Worm (Caenorhabditis elegans) whole organism, L1 larva: ENCODE results near the gene bud-31.

Experiments
- C04F5.9 ChIP-seq: sonication (generic microtip); optimal IDR thresholded peaks from 2 replicates; lab custom pipeline; 2016; ENCODE audit warnings: missing genetic modification characterization, missing compliant biosample characterization
- C16A3.4 ChIP-seq: fragments of 150-350 bp; optimal IDR thresholded peaks from 2 replicates; lab custom pipeline; 2014; ENCODE audit warnings: missing biosample characterization, missing genetic modification characterization
- F16B12.6 ChIP-seq: fragments of 150-350 bp; optimal IDR thresholded peaks from 2 replicates; lab custom pipeline; 2014; ENCODE audit warnings: missing biosample characterization, missing genetic modification characterization
- ama-1 ChIP-seq: fragments of 150-350 bp; optimal IDR thresholded peaks from 2 replicates; lab custom pipeline; 2014
- ceh-8 ChIP-seq: fragments of 200-800 bp; sonication (Bioruptor generic); optimal IDR thresholded peaks from 2 replicates; lab custom pipeline; 2018; ENCODE audit warnings: mild to moderate bottlenecking, missing genetic modification characterization, moderate library complexity, missing compliant biosample characterization
- ceh-90 ChIP-seq: sonication (generic microtip); optimal IDR thresholded peaks from 2 replicates; lab custom pipeline; 2016; ENCODE audit warnings: missing genetic modification characterization, missing compliant biosample characterization
- dsc-1 ChIP-seq: sonication (generic microtip); optimal IDR thresholded peaks from 2 replicates; lab custom pipeline; 2016; ENCODE audit warnings: mild to moderate bottlenecking, missing genetic modification characterization, missing compliant biosample characterization
- efl-1 ChIP-seq, 4 experiments: fragments of 150-350 bp; optimal IDR thresholded peaks in 3 of 4; peaks in 1 of 4; 1 replicate in 1 of 4; 2 replicates in 3 of 4; lab custom pipeline; 2014; ENCODE audit warnings: missing biosample characterization in 2 of 4, missing genetic modification characterization in 2 of 4, missing genetic modification reagents in 2 of 4
- egl-27 ChIP-seq, 2 experiments: fragments of 150-350 bp in 1 of 2; sonication (generic microtip); optimal IDR thresholded peaks; 3 replicates each; lab custom pipeline; 2017 to 2018; ENCODE audit warnings: missing biosample characterization in 2 of 2, missing genetic modification characterization in 2 of 2, missing genetic modification reagents in 2 of 2
- elt-2 ChIP-seq: sonication (generic microtip); optimal IDR thresholded peaks from 2 replicates; lab custom pipeline; 2016; ENCODE audit warnings: missing genetic modification characterization, mild to moderate bottlenecking, inconsistent platforms, missing compliant biosample characterization, missing genetic modification reagents
- elt-3 ChIP-seq, 6 experiments: fragments of 150-350 bp in 1 of 6; sonication (generic microtip); optimal IDR thresholded peaks; 2 replicates each; lab custom pipeline; 2017 to 2018; ENCODE audit warnings: missing biosample characterization in 6 of 6, missing genetic modification characterization in 6 of 6, inconsistent platforms in 1 of 6
- fkh-4 ChIP-seq: sonication (generic microtip); optimal IDR thresholded peaks from 2 replicates; lab custom pipeline; 2016; ENCODE audit warnings: missing compliant biosample characterization, missing genetic modification characterization, borderline replicate concordance
- fos-1 ChIP-seq: fragments of 150-350 bp; optimal IDR thresholded peaks from 2 replicates; lab custom pipeline; 2014; ENCODE audit warnings: missing biosample characterization, missing genetic modification characterization
- grh-1 ChIP-seq: fragments of 200-800 bp; sonication (Bioruptor generic); IDR thresholded peaks from 2 replicates; pipeline ENCODE4 v1.3.6; 2022; ENCODE audit warnings: missing genetic modification reagents, missing genetic modification characterization, missing compliant biosample characterization
- hlh-17 ChIP-seq: fragments of 200-800 bp; sonication (Bioruptor generic); optimal IDR thresholded peaks from 2 replicates; lab custom pipeline; 2018; ENCODE audit warnings: missing genetic modification characterization, mild to moderate bottlenecking, missing compliant biosample characterization, moderate library complexity, borderline replicate concordance
- lin-14 ChIP-seq: fragments of 200-800 bp; sonication (Bioruptor generic); optimal IDR thresholded peaks from 2 replicates; lab custom pipeline; 2018; ENCODE audit warnings: mild to moderate bottlenecking, missing genetic modification characterization, moderate library complexity, missing compliant biosample characterization
- lin-15B ChIP-seq: fragments of 150-350 bp; sonication (generic microtip); optimal IDR thresholded peaks from 3 replicates; lab custom pipeline; 2014; ENCODE audit warnings: missing biosample characterization, missing genetic modification characterization
- lin-35 ChIP-seq, 2 experiments: fragments of 150-350 bp; optimal IDR thresholded peaks; 2 replicates each; lab custom pipeline; 2014; ENCODE audit warnings: missing biosample characterization in 2 of 2, missing genetic modification characterization in 2 of 2, missing genetic modification reagents in 2 of 2
- lir-3 ChIP-seq: sonication (generic microtip); optimal IDR thresholded peaks from 2 replicates; lab custom pipeline; 2016; ENCODE audit warnings: mild to moderate bottlenecking, missing genetic modification characterization, moderate library complexity, missing compliant biosample characterization; ENCODE audit not compliant: poor library complexity
- lsy-2 ChIP-seq, 2 experiments: fragments of 150-350 bp; optimal IDR thresholded peaks; 2 replicates each; lab custom pipeline; 2014; ENCODE audit warnings: missing biosample characterization in 2 of 2, missing genetic modification characterization in 2 of 2
- mab-9 ChIP-seq: fragments of 200-800 bp; sonication (Bioruptor generic); IDR thresholded peaks from 2 replicates; pipeline ENCODE4 v1.3.6; 2022; ENCODE audit warnings: missing genetic modification reagents, missing genetic modification characterization, missing compliant biosample characterization
- mdl-1 ChIP-seq, 2 experiments: fragments of 150-350 bp; optimal IDR thresholded peaks; 2 replicates each; lab custom pipeline; 2014 to 2017; ENCODE audit warnings: missing biosample characterization in 2 of 2, missing genetic modification characterization in 2 of 2, inconsistent platforms in 1 of 2
- mef-2 ChIP-seq: fragments of 150-350 bp; optimal IDR thresholded peaks from 2 replicates; lab custom pipeline; 2014; ENCODE audit warnings: missing biosample characterization, missing genetic modification characterization
- mep-1 ChIP-seq: fragments of 150-350 bp; optimal IDR thresholded peaks from 2 replicates; lab custom pipeline; 2014; ENCODE audit warnings: missing biosample characterization, missing genetic modification characterization
- nhr-11 ChIP-seq: fragments of 150-350 bp; optimal IDR thresholded peaks from 2 replicates; lab custom pipeline; 2014; ENCODE audit warnings: missing biosample characterization, missing genetic modification characterization
- nhr-12 ChIP-seq: sonication (generic microtip); optimal IDR thresholded peaks from 2 replicates; lab custom pipeline; 2017; ENCODE audit warnings: missing biosample characterization, missing genetic modification characterization
- nhr-19 ChIP-seq: fragments of 200-800 bp; sonication (Bioruptor generic); conservative IDR thresholded peaks from 2 replicates; pipeline ENCODE4 v1.3.6; 2022; ENCODE audit warnings: missing genetic modification characterization, missing compliant biosample characterization
- nhr-237 ChIP-seq: fragments of 150-350 bp; optimal IDR thresholded peaks from 2 replicates; lab custom pipeline; 2014; ENCODE audit warnings: missing biosample characterization, missing genetic modification characterization
- nhr-28 ChIP-seq: fragments of 150-350 bp; optimal IDR thresholded peaks from 2 replicates; lab custom pipeline; 2014; ENCODE audit warnings: missing biosample characterization, missing genetic modification characterization
- nhr-71 ChIP-seq: sonication (generic microtip); optimal IDR thresholded peaks from 2 replicates; lab custom pipeline; 2016; ENCODE audit warnings: mild to moderate bottlenecking, missing genetic modification characterization, moderate library complexity, missing compliant biosample characterization
- nhr-85 ChIP-seq: sonication (generic microtip); peaks from one replicate; lab custom pipeline; 2016; ENCODE audit warnings: missing genetic modification characterization, inconsistent platforms, missing compliant biosample characterization
- nhr-90 ChIP-seq: sonication (generic microtip); optimal IDR thresholded peaks from 2 replicates; lab custom pipeline; 2016; ENCODE audit warnings: mild to moderate bottlenecking, missing genetic modification characterization, missing compliant biosample characterization; ENCODE audit not compliant: poor library complexity
- pag-3 ChIP-seq: sonication (generic microtip); optimal IDR thresholded peaks from 2 replicates; lab custom pipeline; 2017; ENCODE audit warnings: missing genetic modification characterization, mild to moderate bottlenecking, missing compliant biosample characterization, antibody characterized with exemption, borderline replicate concordance; ENCODE audit not compliant: insufficient read depth
- pax-3 ChIP-seq: fragments of 200-800 bp; sonication (Bioruptor generic); optimal IDR thresholded peaks from 2 replicates; lab custom pipeline; 2018; ENCODE audit warnings: mild to moderate bottlenecking, missing genetic modification characterization, moderate library complexity, missing compliant biosample characterization
- pqm-1 ChIP-seq: sonication (generic microtip); optimal IDR thresholded peaks from 3 replicates; lab custom pipeline; 2017; ENCODE audit warnings: missing biosample characterization, missing genetic modification characterization
- rnt-1 ChIP-seq: sonication (generic microtip); optimal IDR thresholded peaks from 2 replicates; lab custom pipeline; 2016; ENCODE audit warnings: mild to moderate bottlenecking, missing genetic modification characterization, moderate library complexity, missing compliant biosample characterization
- sptf-1 ChIP-seq: fragments of 150-350 bp; optimal IDR thresholded peaks from 2 replicates; lab custom pipeline; 2014; ENCODE audit warnings: missing biosample characterization, missing genetic modification characterization
- unc-30 ChIP-seq: sonication (generic microtip); optimal IDR thresholded peaks from 2 replicates; lab custom pipeline; 2017; ENCODE audit warnings: missing biosample characterization, missing genetic modification characterization
- zag-1 ChIP-seq: fragments of 150-350 bp; optimal IDR thresholded peaks from 2 replicates; lab custom pipeline; 2014; ENCODE audit warnings: missing biosample characterization, missing genetic modification characterization
- ztf-4 ChIP-seq: fragments of 150-350 bp; optimal IDR thresholded peaks from 2 replicates; lab custom pipeline; 2014; ENCODE audit warnings: missing biosample characterization, missing genetic modification characterization

bud-31 gene

ce11 chrIII:9717243-9717642 is 20.9 kb upstream of the bud-31 start (continued):
- TF ChIP-seq F16B12.6 (tag; lab: Kevin White, UChicago) (peak; percentile 18), nhr-85 (peak; percentile 88), C16A3.4 (tag; lab: Kevin White, UChicago) (no peak), pax-3 (tag; lab: Kevin White, UChicago) (peak; percentile 50), grh-1 (GFP tag; lab: Robert Waterston, UW) (peak; percentile 62), sptf-1 (tag; lab: Kevin White, UChicago) (no peak), nhr-12 (tag; lab: Kevin White, UChicago) (no peak), elt-3 (tag; optimal IDR thresholded peaks at IDR 0.05; lab: Kevin White, UChicago) (peak in 4 of 6 experiments; percentile 3 to 14 (median 8)), dsc-1 (peak; percentile 81), pag-3 (no peak), lsy-2 (tag; optimal IDR thresholded peaks at IDR 0.05; lab: Kevin White, UChicago) (peak; percentile 32 to 69), rnt-1 (tag; lab: Kevin White, UChicago) (peak; percentile 90), C04F5.9 (tag; lab: Kevin White, UChicago) (peak; percentile 43), ceh-8 (GFP tag; lab: Kevin White, UChicago) (peak; percentile 8), lin-35 (GFP tag; optimal IDR thresholded peaks at IDR 0.05; lab: Kevin White, UChicago) (peak in 1 of 2 experiments; percentile 69), ceh-90 (tag; lab: Kevin White, UChicago) (peak; percentile 20), fkh-4 (no peak), nhr-28 (tag; lab: Kevin White, UChicago) (no peak), mdl-1 (tag; optimal IDR thresholded peaks at IDR 0.05; lab: Kevin White, UChicago) (peak in 1 of 2 experiments; percentile 54), ama-1 (lab: Kevin White, UChicago) (peak; percentile 91), nhr-71 (tag; lab: Kevin White, UChicago) (peak; percentile 89), lir-3 (tag; lab: Kevin White, UChicago) (peak; percentile 31), lin-14 (GFP tag; lab: Kevin White, UChicago) (peak; percentile 64), egl-27 (tag; optimal IDR thresholded peaks at IDR 0.05; lab: Kevin White, UChicago) (no peak), efl-1 (optimal IDR thresholded peaks at IDR 0.05; lab: Kevin White, UChicago) (peak; percentile 35 to 59), efl-1 (GFP tag; optimal IDR thresholded peaks at IDR 0.05 in 1 of 2; lab: Kevin White, UChicago) (peak; percentile 37 to 97), elt-2 (peak; percentile 91), nhr-237 (tag; lab: Kevin White, UChicago) (no peak), zag-1 (no peak)

ce11 chrIII:9714731-9715130 is 18.4 kb upstream of the bud-31 start:
- TF ChIP-seq mep-1 (tag; lab: Kevin White, UChicago) (no peak), elt-2 (peak; percentile 50), nhr-71 (tag; lab: Kevin White, UChicago) (peak; percentile 29)

- peak; percentile 34 for TF ChIP-seq elt-2
- TF ChIP-seq unc-30 (tag; lab: Kevin White, UChicago), result no peak
Observed at ce11 chrIII:9713862-9714261, 17.5 kb upstream of the bud-31 start, which contains the start of gene ncx-6. Gene ncx-6, minus strand, starts transcription at chrIII:9713949.

ce11 chrIII:9713182-9713581 is 16.9 kb upstream of the bud-31 start:
- TF ChIP-seq elt-3 (tag; optimal IDR thresholded peaks at IDR 0.05; lab: Kevin White, UChicago) (no peak), fos-1 (tag; lab: Kevin White, UChicago) (no peak), ztf-4 (tag; lab: Kevin White, UChicago) (no peak), pqm-1 (no peak), mef-2 (tag; lab: Kevin White, UChicago) (no peak), nhr-85 (no peak), lin-15B (tag; lab: Kevin White, UChicago) (no peak)

DNA sequence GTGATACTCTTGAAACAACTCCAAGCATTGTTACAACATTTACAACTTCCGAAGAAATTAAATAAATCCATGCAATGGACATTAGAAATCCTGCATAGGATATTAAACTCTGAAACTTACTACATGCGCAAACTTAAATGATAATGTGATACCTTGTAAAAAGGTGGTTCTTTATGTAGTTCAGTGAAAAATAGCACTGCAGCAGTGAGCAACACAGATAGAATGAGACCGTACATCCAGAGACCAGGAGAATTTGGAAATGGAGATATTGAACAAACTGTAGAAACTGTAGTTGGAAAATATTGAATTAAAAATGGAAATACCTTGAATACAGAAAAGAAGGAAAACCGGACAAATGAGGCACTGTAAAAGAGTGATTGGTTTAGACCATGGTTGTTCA is 14.8 kb upstream of the bud-31 start:
- TF ChIP-seq nhr-11 (tag; lab: Kevin White, UChicago) (no peak), nhr-90 (tag; lab: Kevin White, UChicago) (no peak), mab-9 (GFP tag; lab: Robert Waterston, UW) (no peak), lin-35 (GFP tag; optimal IDR thresholded peaks at IDR 0.05; lab: Kevin White, UChicago) (no peak), hlh-17 (GFP tag; lab: Kevin White, UChicago) (no peak), nhr-19 (GFP tag; lab: Robert Waterston, UW) (no peak)
